Fruit fly (Drosophila melanogaster) whole organism, embryonic: ENCODE measurements around the gene Vha68-3.

Experiments used
- BtbVII ChIP-seq: fragments of 200-800 bp; sonication (Bioruptor generic); optimal IDR thresholded peaks from 3 replicates; lab custom pipeline; 2017; ENCODE audit warnings: missing biosample characterization, mild to moderate bottlenecking, missing genetic modification characterization
- C15 ChIP-seq: fragments of 200-800 bp; sonication (Bioruptor generic); IDR thresholded peaks from 3 replicates; pipeline ENCODE4 v1.3.6; 2022; ENCODE audit warnings: missing biosample characterization, missing genetic modification characterization
- CG10959 ChIP-seq: fragments of 200-800 bp; sonication (Bioruptor generic); IDR thresholded peaks from 2 replicates; pipeline ENCODE4 v1.3.6; 2022; ENCODE audit warnings: missing biosample characterization, missing genetic modification characterization
- CG11247 ChIP-seq: fragments of 200-800 bp; sonication (Bioruptor generic); IDR thresholded peaks from 2 replicates; pipeline ENCODE4 v1.3.6; 2022; ENCODE audit warnings: missing biosample characterization, missing genetic modification characterization
- CG11696 ChIP-seq: fragments of 200-800 bp; sonication (Bioruptor generic); IDR thresholded peaks from 2 replicates; pipeline ENCODE4 v1.3.6; 2022; ENCODE audit warnings: missing biosample characterization, missing genetic modification characterization
- CG12744 ChIP-seq: fragments of 200-800 bp; sonication (Bioruptor generic); optimal IDR thresholded peaks from 2 replicates; lab custom pipeline; 2016; ENCODE audit warnings: missing biosample characterization, missing genetic modification characterization
- CG1647 ChIP-seq: fragments of 200-800 bp; sonication (Bioruptor generic); optimal IDR thresholded peaks from 3 replicates; lab custom pipeline; 2016; ENCODE audit warnings: missing biosample characterization, missing genetic modification characterization
- CG17612 ChIP-seq: fragments of 200-800 bp; sonication (Bioruptor generic); IDR thresholded peaks from 2 replicates; pipeline ENCODE4 v1.3.6; 2022; ENCODE audit warnings: missing biosample characterization, missing genetic modification characterization
- CG2199 ChIP-seq: fragments of 200-800 bp; sonication (Bioruptor generic); IDR thresholded peaks from 3 replicates; pipeline ENCODE4 v1.3.6; 2022; ENCODE audit warnings: missing biosample characterization, missing genetic modification characterization
- CG30403 ChIP-seq: fragments of 200-800 bp; sonication (Bioruptor generic); optimal IDR thresholded peaks from 3 replicates; lab custom pipeline; 2016; ENCODE audit warnings: missing biosample characterization, missing genetic modification characterization
- CG42726 ChIP-seq: fragments of 200-800 bp; sonication (Bioruptor generic); IDR thresholded peaks from 2 replicates; pipeline ENCODE4 v1.3.6; 2022; ENCODE audit warnings: missing biosample characterization, missing genetic modification characterization; ENCODE audit not compliant: partially characterized antibody
- CG4282 ChIP-seq: fragments of 200-800 bp; sonication (Bioruptor generic); optimal IDR thresholded peaks from 2 replicates; lab custom pipeline; 2016; ENCODE audit warnings: missing biosample characterization, missing genetic modification characterization
- CG6175 ChIP-seq: fragments of 200-800 bp; sonication (Bioruptor generic); IDR thresholded peaks from 3 replicates; pipeline ENCODE4 v1.3.6; 2022; ENCODE audit warnings: missing biosample characterization, missing genetic modification characterization
- CG6683 ChIP-seq: fragments of 200-800 bp; sonication (Bioruptor generic); optimal IDR thresholded peaks from 2 replicates; lab custom pipeline; 2017; ENCODE audit warnings: missing biosample characterization, mild to moderate bottlenecking, missing genetic modification characterization, missing genetic modification reagents
- CG6791 ChIP-seq: fragments of 200-800 bp; sonication (Bioruptor generic); IDR thresholded peaks from 3 replicates; pipeline ENCODE4 v1.3.6; 2022; ENCODE audit warnings: missing biosample characterization, missing genetic modification characterization; ENCODE audit not compliant: partially characterized antibody
- CG6854 ChIP-seq: fragments of 200-800 bp; sonication (Bioruptor generic); optimal IDR thresholded peaks from 3 replicates; lab custom pipeline; 2017; ENCODE audit warnings: missing biosample characterization, mild to moderate bottlenecking, missing genetic modification characterization
- Dip3 ChIP-seq: fragments of 200-800 bp; sonication (Bioruptor generic); optimal IDR thresholded peaks from 3 replicates; lab custom pipeline; 2016; ENCODE audit warnings: missing biosample characterization, missing genetic modification characterization
- Dp ChIP-seq: fragments of 200-800 bp; sonication (Bioruptor generic); optimal IDR thresholded peaks from 2 replicates; lab custom pipeline; 2018; ENCODE audit warnings: missing biosample characterization, mild to moderate bottlenecking, missing genetic modification characterization, moderate library complexity
- Drgx ChIP-seq: fragments of 200-800 bp; sonication (Bioruptor generic); IDR thresholded peaks from 2 replicates; pipeline ENCODE4 v1.3.6; 2022; ENCODE audit warnings: missing biosample characterization, missing genetic modification characterization
- ERR ChIP-seq: fragments of 200-800 bp; sonication (Bioruptor generic); optimal IDR thresholded peaks from 2 replicates; lab custom pipeline; 2016; ENCODE audit warnings: missing biosample characterization, missing genetic modification characterization
- H2.0 ChIP-seq: fragments of 200-800 bp; sonication (Bioruptor generic); IDR thresholded peaks from 2 replicates; pipeline ENCODE4 v1.3.6; 2022; ENCODE audit warnings: missing biosample characterization, missing genetic modification characterization
- HmgZ ChIP-seq: fragments of 200-800 bp; sonication (Bioruptor generic); optimal IDR thresholded peaks from 2 replicates; lab custom pipeline; 2018; ENCODE audit warnings: missing biosample characterization, mild to moderate bottlenecking, missing genetic modification characterization
- MBD-R2 ChIP-seq: fragments of 200-800 bp; sonication (Bioruptor generic); IDR thresholded peaks from 2 replicates; pipeline ENCODE4 v1.3.6; 2022; ENCODE audit warnings: missing biosample characterization, missing genetic modification characterization
- Med ChIP-seq: fragments of 200-800 bp; sonication (Bioruptor generic); peaks from one replicate; lab custom pipeline; 2016; ENCODE audit warnings: missing biosample characterization, missing genetic modification characterization, mild to moderate bottlenecking, inconsistent platforms, moderate library complexity
- Nf-YC ChIP-seq: fragments of 200-800 bp; optimal IDR thresholded peaks from 3 replicates; lab custom pipeline; 2019; ENCODE audit warnings: missing biosample characterization, mild to moderate bottlenecking, missing genetic modification characterization, moderate library complexity
- Oli ChIP-seq: fragments of 200-800 bp; sonication (Bioruptor generic); optimal IDR thresholded peaks from 2 replicates; lab custom pipeline; 2018; ENCODE audit warnings: missing biosample characterization, mild to moderate bottlenecking, missing genetic modification characterization, moderate library complexity
- Optix ChIP-seq: fragments of 200-800 bp; sonication (Bioruptor generic); IDR thresholded peaks from 3 replicates; pipeline ENCODE4 v1.3.6; 2022; ENCODE audit warnings: missing biosample characterization, missing genetic modification characterization
- Scr ChIP-seq: fragments of 200-800 bp; sonication (Bioruptor generic); IDR thresholded peaks from 2 replicates; pipeline ENCODE4 v1.3.6; 2022; ENCODE audit warnings: missing biosample characterization, missing genetic modification characterization; ENCODE audit not compliant: partially characterized antibody
- Side ChIP-seq: fragments of 200-800 bp; sonication (Bioruptor generic); optimal IDR thresholded peaks from 2 replicates; lab custom pipeline; 2016; ENCODE audit warnings: missing biosample characterization, missing genetic modification characterization
- ab ChIP-seq: fragments of 200-800 bp; sonication (Bioruptor generic); optimal IDR thresholded peaks from 2 replicates; lab custom pipeline; 2016; ENCODE audit warnings: missing biosample characterization, missing genetic modification characterization
- bcd ChIP-seq: fragments of 200-800 bp; sonication (Bioruptor generic); optimal IDR thresholded peaks from 2 replicates; lab custom pipeline; 2017; ENCODE audit warnings: missing biosample characterization, mild to moderate bottlenecking, missing genetic modification characterization
- cad ChIP-seq: fragments of >200 bp; optimal IDR thresholded peaks from 2 replicates; lab custom pipeline; 2017; ENCODE audit warnings: missing biosample characterization, missing genetic modification characterization
- crp ChIP-seq, 2 experiments: fragments of 200-800 bp; sonication (Bioruptor generic); optimal IDR thresholded peaks; 2 replicates in 1 of 2; 3 replicates in 1 of 2; lab custom pipeline; 2017; ENCODE audit warnings: missing biosample characterization in 2 of 2, missing genetic modification characterization in 2 of 2, mild to moderate bottlenecking in 1 of 2, moderate library complexity in 1 of 2
- dan ChIP-seq: fragments of 200-800 bp; sonication (Bioruptor generic); IDR thresholded peaks from 2 replicates; pipeline ENCODE4 v1.3.6; 2022; ENCODE audit warnings: missing biosample characterization, missing genetic modification characterization
- dimm ChIP-seq: fragments of 200-800 bp; sonication (Bioruptor generic); IDR thresholded peaks from 2 replicates; pipeline ENCODE4 v1.3.6; 2022; ENCODE audit warnings: missing biosample characterization, missing genetic modification characterization
- dm ChIP-seq: fragments of 200-800 bp; sonication (Bioruptor generic); optimal IDR thresholded peaks from 3 replicates; lab custom pipeline; 2016; ENCODE audit warnings: missing biosample characterization, missing genetic modification characterization
- dmrt11E ChIP-seq: fragments of 200-800 bp; sonication (Bioruptor generic); optimal IDR thresholded peaks from 3 replicates; lab custom pipeline; 2018; ENCODE audit warnings: missing biosample characterization, mild to moderate bottlenecking, missing genetic modification characterization, moderate library complexity
- dysf ChIP-seq: fragments of 200-800 bp; sonication (Bioruptor generic); IDR thresholded peaks from 3 replicates; pipeline ENCODE4 v1.3.6; 2022; ENCODE audit warnings: missing biosample characterization, missing genetic modification characterization
- ems ChIP-seq: fragments of 200-800 bp; sonication (Bioruptor generic); optimal IDR thresholded peaks from 3 replicates; lab custom pipeline; 2016; ENCODE audit warnings: missing biosample characterization, missing genetic modification characterization
- en ChIP-seq: fragments of 200-800 bp; sonication (Bioruptor generic); optimal IDR thresholded peaks from 2 replicates; lab custom pipeline; 2016; ENCODE audit warnings: missing biosample characterization, missing genetic modification characterization
- insv ChIP-seq, 2 experiments: fragments of 200-800 bp; sonication (Bioruptor generic); optimal IDR thresholded peaks; 3 replicates each; lab custom pipeline; 2016 to 2018; ENCODE audit warnings: missing biosample characterization in 2 of 2, missing genetic modification characterization in 2 of 2
- jigr1 ChIP-seq: fragments of 200-800 bp; sonication (Bioruptor generic); IDR thresholded peaks from 3 replicates; pipeline ENCODE4 v1.3.6; 2022; ENCODE audit warnings: missing biosample characterization, missing genetic modification characterization
- knrl ChIP-seq: fragments of 200-800 bp; sonication (Bioruptor generic); IDR thresholded peaks from 3 replicates; pipeline ENCODE4 v1.3.6; 2022; ENCODE audit warnings: missing biosample characterization, missing genetic modification characterization; ENCODE audit not compliant: partially characterized antibody
- mld ChIP-seq: fragments of 200-800 bp; sonication (Bioruptor generic); IDR thresholded peaks from 3 replicates; pipeline ENCODE4 v1.3.6; 2022; ENCODE audit warnings: missing biosample characterization, missing genetic modification characterization; ENCODE audit not compliant: partially characterized antibody
- nerfin-1 ChIP-seq: fragments of 200-800 bp; sonication (Bioruptor generic); optimal IDR thresholded peaks from 3 replicates; lab custom pipeline; 2019; ENCODE audit warnings: missing biosample characterization, mild to moderate bottlenecking, missing genetic modification characterization, moderate library complexity
- org-1 ChIP-seq: fragments of 200-800 bp; sonication (Bioruptor generic); optimal IDR thresholded peaks from 2 replicates; lab custom pipeline; 2017; ENCODE audit warnings: missing biosample characterization, missing genetic modification characterization
- peb ChIP-seq: fragments of 200-800 bp; sonication (Bioruptor generic); IDR thresholded peaks from 2 replicates; pipeline ENCODE4 v1.3.6; 2022; ENCODE audit warnings: missing biosample characterization, missing genetic modification characterization
- run ChIP-seq: fragments of 200-800 bp; sonication (Bioruptor generic); optimal IDR thresholded peaks from 3 replicates; lab custom pipeline; 2018; ENCODE audit warnings: missing biosample characterization, mild to moderate bottlenecking, missing genetic modification characterization
- sc ChIP-seq, 3 experiments: fragments of >200 bp in 2 of 3; fragments of 200-800 bp in 1 of 3; sonication (Bioruptor generic) in 1 of 3; optimal IDR thresholded peaks; 2 replicates in 2 of 3; 3 replicates in 1 of 3; lab custom pipeline; 2017; ENCODE audit warnings: mild to moderate bottlenecking in 1 of 3, missing biosample characterization in 1 of 3, missing genetic modification characterization in 1 of 3, missing genetic modification reagents in 1 of 3
- seq ChIP-seq: fragments of 200-800 bp; sonication (Bioruptor generic); IDR thresholded peaks from 2 replicates; pipeline ENCODE4 v1.3.6; 2022; ENCODE audit warnings: missing biosample characterization, missing genetic modification characterization

The Vha68-3 gene

dm6 chr2L:13018992-13019484 lies 40.5 kb downstream of the Vha68-3 start, which contains the start of gene Ube4B (continued):
- TF ChIP-seq dan (GFP tag; lab: Robert Waterston, UW) (no peak), peb (GFP tag; lab: Robert Waterston, UW) (0 out of 2 replicates have a peak, but pooled peaks have one; percentile 7), org-1 (GFP tag; lab: Kevin White, UChicago) (no peak), C15 (GFP tag; lab: Robert Waterston, UW) (0 out of 3 replicates have a peak, but pooled peaks have one; percentile 44), MBD-R2 (GFP tag; lab: Robert Waterston, UW) (peak; percentile 94), run (tag; lab: Kevin White, UChicago) (no peak), CG11696 (no peak), cad (GFP tag; lab: Kevin White, UChicago) (no peak), crp (GFP tag; optimal IDR thresholded peaks at IDR 0.05; lab: Kevin White, UChicago) (peak in 1 of 2 experiments; percentile 8), ERR (GFP tag; lab: Kevin White, UChicago) (peak; percentile 55), CG42726 (peak; percentile 92), CG6683 (GFP tag; lab: Kevin White, UChicago) (no peak), Dip3 (GFP tag; lab: Kevin White, UChicago) (peak; percentile 49), CG6791 (peak; percentile 89), CG17612 (GFP tag; lab: Robert Waterston, UW) (no peak), CG30403 (GFP tag; lab: Kevin White, UChicago) (peak; percentile 75), Scr (GFP tag; lab: Robert Waterston, UW) (peak; percentile 84), CG6854 (GFP tag; lab: Kevin White, UChicago) (no peak), bcd (no peak), dimm (GFP tag; lab: Robert Waterston, UW) (no peak), knrl (GFP tag; lab: Robert Waterston, UW) (peak; percentile 89), dysf (peak; percentile 67; the same call in 2 of the 3 replicates), seq (peak; percentile 8; the same call in 1 of the 2 replicates), Dp (GFP tag; lab: Kevin White, UChicago) (peak; percentile 63), Nf-YC (tag; lab: Kevin White, UChicago) (peak; percentile 81), dmrt11E (tag; lab: Kevin White, UChicago) (peak; percentile 41), CG4282 (GFP tag; lab: Kevin White, UChicago) (no peak), CG6175 (GFP tag; lab: Robert Waterston, UW) (0 out of 3 replicates have a peak, but pooled peaks have one; percentile 35), dm (GFP tag; lab: Kevin White, UChicago) (peak; percentile 59), BtbVII (GFP tag; lab: Kevin White, UChicago) (no peak), ems (GFP tag; lab: Kevin White, UChicago) (peak; percentile 67), CG1647 (GFP tag; lab: Kevin White, UChicago) (peak; percentile 52), insv (GFP tag; optimal IDR thresholded peaks at IDR 0.05; lab: Kevin White, UChicago) (no peak), CG12744 (GFP tag; lab: Kevin White, UChicago) (no peak), H2.0 (peak; percentile 35; the same call in 1 of the 2 replicates), jigr1 (no peak), Optix (GFP tag; lab: Robert Waterston, UW) (0 out of 3 replicates have a peak, but pooled peaks have one; percentile 6), Side (GFP tag; lab: Kevin White, UChicago) (peak; percentile 52), Drgx (peak; percentile 57; the same call in 1 of the 2 replicates), ab (GFP tag; lab: Kevin White, UChicago) (no peak), CG11247 (GFP tag; lab: Robert Waterston, UW) (peak; percentile 74), mld (GFP tag; lab: Robert Waterston, UW) (peak; percentile 12; the same call in 1 of the 3 replicates), sc (optimal IDR thresholded peaks at IDR 0.05; lab: Kevin White, UChicago) (no peak), sc (GFP tag; optimal IDR thresholded peaks at IDR 0.05; lab: Kevin White, UChicago) (no peak), Oli (tag; lab: Kevin White, UChicago) (peak; percentile 31), nerfin-1 (no peak), CG10959 (peak; percentile 99), HmgZ (tag; lab: Kevin White, UChicago) (peak; percentile 84), Med (GFP tag; lab: Kevin White, UChicago) (peak; percentile 97), CG2199 (GFP tag; lab: Robert Waterston, UW) (0 out of 3 replicates have a peak, but pooled peaks have one; percentile 41), en (GFP tag; lab: Kevin White, UChicago) (peak; percentile 30)
